Fruit fly (Drosophila melanogaster): Measurements from ENCODE around the gene CG34140.

The CG34140 gene

dm6 chr3L:184251-184650 lies at the start of gene CG34140, which contains the start of the genes Mkp and Mtch:
Gene CG34140, minus strand, starts transcription at chr3L:184424.
Gene Mkp, minus strand, starts transcription at chr3L:184540.
Gene Mtch, plus strand, starts transcription at chr3L:184626.
- peak; percentile 94 for TF ChIP-seq nmo (GFP tag; optimal IDR thresholded peaks at IDR 0.05)
- peak; percentile 76 for TF ChIP-seq Dek (tag; optimal IDR thresholded peaks at IDR 0.05)
- peak; percentile 78 for TF ChIP-seq Atf6 (GFP tag; IDR thresholded peaks at IDR 0.05)
- peak; percentile 77 for TF ChIP-seq E2f1 (GFP tag; IDR thresholded peaks at IDR 0.05)
- TF ChIP-seq sc (optimal IDR thresholded peaks at IDR 0.05): no peak
- TF ChIP-seq sc (GFP tag; optimal IDR thresholded peaks at IDR 0.05): no peak
- peak; percentile 88 for TF ChIP-seq CG13424 (tag; optimal IDR thresholded peaks at IDR 0.05)
- TF ChIP-seq NC2α (GFP tag; optimal IDR thresholded peaks at IDR 0.05): peak; percentile 65
- TF ChIP-seq danr (GFP tag; IDR thresholded peaks at IDR 0.05): peak; percentile 76
- TF ChIP-seq nerfin-1 (tag; optimal IDR thresholded peaks at IDR 0.05): peak; percentile 99
- peak; percentile 54 for TF ChIP-seq CG31388 (GFP tag; optimal IDR thresholded peaks at IDR 0.05)
- peak; percentile 76 for TF ChIP-seq rib (GFP tag; IDR thresholded peaks at IDR 0.05)
- no peak for TF ChIP-seq Lim3 (GFP tag; IDR thresholded peaks at IDR 0.05)
- TF ChIP-seq esg (GFP tag; conservative IDR thresholded peaks at IDR 0.05): peak; percentile 76
- TF ChIP-seq zfh2 (GFP tag; optimal IDR thresholded peaks at IDR 0.05): peak; percentile 89
- peak; percentile 84 for TF ChIP-seq CG10654 (GFP tag; optimal IDR thresholded peaks at IDR 0.05)
- no peak for TF ChIP-seq pan (optimal IDR thresholded peaks at IDR 0.05)
- peak in 1 of 2 experiments; percentile 80 for TF ChIP-seq pan (GFP tag; optimal IDR thresholded peaks at IDR 0.05 in 1 of 2, IDR thresholded peaks at IDR 0.05 in 1 of 2)
- TF ChIP-seq tio (GFP tag; optimal IDR thresholded peaks at IDR 0.05): no peak
- TF ChIP-seq CG30020 (tag; optimal IDR thresholded peaks at IDR 0.05): peak; percentile 80
- TF ChIP-seq grn (GFP tag; optimal IDR thresholded peaks at IDR 0.05): no peak
- peak; percentile 86 for TF ChIP-seq CG17829 (tag; optimal IDR thresholded peaks at IDR 0.05)
- TF ChIP-seq h (optimal IDR thresholded peaks at IDR 0.05): no peak
- TF ChIP-seq pum (GFP tag; optimal IDR thresholded peaks at IDR 0.05): peak; percentile 89
- peak in 1 of 3 experiments; percentile 76 for TF ChIP-seq Stat92E (GFP tag; optimal IDR thresholded peaks at IDR 0.05)
- no peak for TF ChIP-seq abd-A (tag; optimal IDR thresholded peaks at IDR 0.05)
- TF ChIP-seq Adf1 (GFP tag; IDR thresholded peaks at IDR 0.05): peak; percentile 60
- TF ChIP-seq tx (GFP tag; optimal IDR thresholded peaks at IDR 0.05): peak; percentile 83
- peak; percentile 88 for TF ChIP-seq CG18599 (GFP tag; optimal IDR thresholded peaks at IDR 0.05)
- TF ChIP-seq CG1602 (GFP tag; optimal IDR thresholded peaks at IDR 0.05): peak; percentile 86
- peak; percentile 99 for TF ChIP-seq Sry-δ (GFP tag; optimal IDR thresholded peaks at IDR 0.05)
- peak; percentile 98 for TF ChIP-seq YL-1 (GFP tag; optimal IDR thresholded peaks at IDR 0.05)
- no peak for TF ChIP-seq sd (tag; optimal IDR thresholded peaks at IDR 0.05)
- peak; percentile 92 for TF ChIP-seq CG33213 (GFP tag; optimal IDR thresholded peaks at IDR 0.05)
- TF ChIP-seq row (GFP tag; IDR thresholded peaks at IDR 0.05): peak; percentile 94
- peak; percentile 3 for TF ChIP-seq Sry-β (GFP tag; optimal IDR thresholded peaks at IDR 0.05)
- peak; percentile 90 for TF ChIP-seq Xrp1 (GFP tag; IDR thresholded peaks at IDR 0.05)
- peak; percentile 77 for TF ChIP-seq cas (GFP tag; IDR thresholded peaks at IDR 0.05)
- peak; percentile 54 for TF ChIP-seq BtbVII (GFP tag; optimal IDR thresholded peaks at IDR 0.05)
- TF ChIP-seq MESR4 (GFP tag; optimal IDR thresholded peaks at IDR 0.05): peak; percentile 75
- TF ChIP-seq btn (GFP tag; optimal IDR thresholded peaks at IDR 0.05): peak; percentile 14
- peak; percentile 74 for TF ChIP-seq klu (GFP tag; IDR thresholded peaks at IDR 0.05)
- no peak; the same call in 1 of the 3 replicates for TF ChIP-seq CG17361 (GFP tag; IDR thresholded peaks at IDR 0.05)
- peak; percentile 78 for TF ChIP-seq Ssrp (tag; optimal IDR thresholded peaks at IDR 0.05)
- peak; percentile 85 for TF ChIP-seq Bdp1 (GFP tag; optimal IDR thresholded peaks at IDR 0.05)
- TF ChIP-seq cato (GFP tag; optimal IDR thresholded peaks at IDR 0.05; ENCODE audit: borderline replicate concordance): peak; percentile 72
- TF ChIP-seq bigmax (GFP tag; optimal IDR thresholded peaks at IDR 0.05): no peak
- TF ChIP-seq CG18476 (GFP tag; optimal IDR thresholded peaks at IDR 0.05): peak; percentile 86
- TF ChIP-seq CG10267 (tag; optimal IDR thresholded peaks at IDR 0.05): peak; percentile 87
- TF ChIP-seq Ravus (GFP tag; IDR thresholded peaks at IDR 0.05): peak; percentile 25; the same call in 1 of the 2 replicates
- TF ChIP-seq D19A (tag; optimal IDR thresholded peaks at IDR 0.05): no peak
- peak; percentile 82 for TF ChIP-seq CG11456 (GFP tag; IDR thresholded peaks at IDR 0.05)

All from whole organism, embryonic.